Fruit fly (Drosophila melanogaster): Measurements from ENCODE around the gene CG2218.

Gene CG2218

dm6 chr3R:30390304-30390703, 37.8 kb downstream of the CG2218 start:
- TF ChIP-seq twi (tag; optimal IDR thresholded peaks at IDR 0.05): no peak
- no peak for TF ChIP-seq CG6254 (GFP tag; optimal IDR thresholded peaks at IDR 0.05)
- no peak for TF ChIP-seq Drgx (GFP tag; IDR thresholded peaks at IDR 0.05)
- peak; percentile 28 for TF ChIP-seq sug (tag; optimal IDR thresholded peaks at IDR 0.05)
- TF ChIP-seq CG34376 (GFP tag; optimal IDR thresholded peaks at IDR 0.05): peak; percentile 46
- no peak for TF ChIP-seq cas (GFP tag; IDR thresholded peaks at IDR 0.05)
- TF ChIP-seq mirr (GFP tag; optimal IDR thresholded peaks at IDR 0.05): peak; percentile 91
- TF ChIP-seq CG13296 (GFP tag; optimal IDR thresholded peaks at IDR 0.05): peak; percentile 4
- TF ChIP-seq ab (GFP tag; optimal IDR thresholded peaks at IDR 0.05): no peak
- TF ChIP-seq insv (GFP tag; optimal IDR thresholded peaks at IDR 0.05): no peak
- no peak for TF ChIP-seq pan (optimal IDR thresholded peaks at IDR 0.05)
- TF ChIP-seq pan (GFP tag; optimal IDR thresholded peaks at IDR 0.05 in 1 of 2, IDR thresholded peaks at IDR 0.05 in 1 of 2): no peak
- no peak for TF ChIP-seq psq (GFP tag; optimal IDR thresholded peaks at IDR 0.05)
- peak; percentile 70 for TF ChIP-seq exex (tag; optimal IDR thresholded peaks at IDR 0.05)
- TF ChIP-seq phol (tag; optimal IDR thresholded peaks at IDR 0.05): no peak
- TF ChIP-seq kah (GFP tag; optimal IDR thresholded peaks at IDR 0.05): no peak
- peak; percentile 30 for TF ChIP-seq caup (GFP tag; optimal IDR thresholded peaks at IDR 0.05; ENCODE audit: severe bottlenecking)
- TF ChIP-seq CG7357 (GFP tag; IDR thresholded peaks at IDR 0.05): no peak
- no peak for TF ChIP-seq Sox102F (GFP tag; optimal IDR thresholded peaks at IDR 0.05)
- peak; percentile 2 for TF ChIP-seq Med (GFP tag)
- no peak for TF ChIP-seq CG8478 (optimal IDR thresholded peaks at IDR 0.05)
- no peak for TF ChIP-seq Stat92E (GFP tag; optimal IDR thresholded peaks at IDR 0.05)
- TF ChIP-seq CTCF (GFP tag; optimal IDR thresholded peaks at IDR 0.05): no peak
- TF ChIP-seq Usf (GFP tag; optimal IDR thresholded peaks at IDR 0.05): no peak
- no peak for TF ChIP-seq amos (GFP tag; IDR thresholded peaks at IDR 0.05; ENCODE audit: partially characterized antibody)
- no peak for TF ChIP-seq tll (GFP tag; optimal IDR thresholded peaks at IDR 0.05)

DNA sequence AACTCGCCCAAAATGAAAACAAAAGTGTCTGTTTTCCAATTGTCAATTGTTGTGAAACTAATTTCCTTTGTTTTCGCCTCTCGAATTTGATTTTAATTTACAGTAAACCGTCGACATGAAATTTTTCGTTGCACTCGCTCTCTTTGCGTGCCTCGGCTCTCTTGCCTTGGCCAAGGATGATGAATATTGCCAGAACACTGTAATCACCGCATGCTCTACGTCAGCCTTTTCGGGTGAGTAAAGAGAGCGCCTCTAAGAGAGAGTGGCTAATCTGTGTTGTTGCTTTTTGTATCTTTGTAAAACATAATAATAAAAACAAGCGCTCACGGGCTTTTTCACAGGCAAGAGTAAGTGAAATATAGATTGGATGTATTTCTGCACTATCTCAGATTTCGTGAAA, 39.0 kb downstream of the CG2218 start:
- TF ChIP-seq Dfd (GFP tag; optimal IDR thresholded peaks at IDR 0.05) (no peak), inv (GFP tag; IDR thresholded peaks at IDR 0.05; ENCODE audit: partially characterized antibody) (no peak), lbe (GFP tag; optimal IDR thresholded peaks at IDR 0.05) (peak; percentile 10), CG3163 (GFP tag; optimal IDR thresholded peaks at IDR 0.05) (peak; percentile 95), MTF-1 (GFP tag; optimal IDR thresholded peaks at IDR 0.05; ENCODE audit: borderline replicate concordance) (peak; percentile 97), Med (GFP tag) (peak; percentile 10), Trl (optimal IDR thresholded peaks at IDR 0.05) (peak; percentile 93), Trl (GFP tag; optimal IDR thresholded peaks at IDR 0.05) (no peak), yki (optimal IDR thresholded peaks at IDR 0.05) (peak; percentile 56), CG13624 (GFP tag; optimal IDR thresholded peaks at IDR 0.05) (peak; percentile 9), HHEX (GFP tag; optimal IDR thresholded peaks at IDR 0.05) (no peak), nom (GFP tag; optimal IDR thresholded peaks at IDR 0.05) (peak; percentile 1)

- TF ChIP-seq CG34224 (GFP tag; IDR thresholded peaks at IDR 0.05; ENCODE audit: partially characterized antibody) (no peak), CG31224 (GFP tag; IDR thresholded peaks at IDR 0.05) (peak; percentile 86), Lhr (GFP tag; optimal IDR thresholded peaks at IDR 0.05) (peak; percentile 94), esg (GFP tag; conservative IDR thresholded peaks at IDR 0.05) (peak; percentile 90), CG13424 (tag; optimal IDR thresholded peaks at IDR 0.05) (peak; percentile 96), CG2116 (GFP tag; optimal IDR thresholded peaks at IDR 0.05) (peak; percentile 83), chinmo (GFP tag; IDR thresholded peaks at IDR 0.05; ENCODE audit: partially characterized antibody) (peak; percentile 96), slou (GFP tag; optimal IDR thresholded peaks at IDR 0.05) (peak; percentile 90), CG2129 (GFP tag; IDR thresholded peaks at IDR 0.05; ENCODE audit: partially characterized antibody) (no peak), Kr (GFP tag; optimal IDR thresholded peaks at IDR 0.05) (peak; percentile 70), H2.0 (GFP tag; IDR thresholded peaks at IDR 0.05) (peak; percentile 90), Oaz (GFP tag; IDR thresholded peaks at IDR 0.05) (peak; percentile 86), Oli (tag; optimal IDR thresholded peaks at IDR 0.05) (peak; percentile 98), Max (GFP tag; optimal IDR thresholded peaks at IDR 0.05) (peak; percentile 95)
Observed at dm6 chr3R:30388215-30388871, 39.7 kb downstream of the CG2218 start.
